Fruit fly (Drosophila melanogaster) Kc167 (cell line): ENCODE results near the gene CG5191.

Experiments used
- h ChIP-seq: fragments of >200 bp; optimal IDR thresholded peaks from 3 replicates; lab custom pipeline; 2018; ENCODE audit warnings: missing external identifiers
- insv ChIP-seq: fragments of >200 bp; optimal IDR thresholded peaks from 3 replicates; lab custom pipeline; 2018; ENCODE audit warnings: missing external identifiers
- psq ChIP-seq: fragments of >200 bp; optimal IDR thresholded peaks from 2 replicates; lab custom pipeline; 2017; ENCODE audit warnings: missing external identifiers

DNA sequence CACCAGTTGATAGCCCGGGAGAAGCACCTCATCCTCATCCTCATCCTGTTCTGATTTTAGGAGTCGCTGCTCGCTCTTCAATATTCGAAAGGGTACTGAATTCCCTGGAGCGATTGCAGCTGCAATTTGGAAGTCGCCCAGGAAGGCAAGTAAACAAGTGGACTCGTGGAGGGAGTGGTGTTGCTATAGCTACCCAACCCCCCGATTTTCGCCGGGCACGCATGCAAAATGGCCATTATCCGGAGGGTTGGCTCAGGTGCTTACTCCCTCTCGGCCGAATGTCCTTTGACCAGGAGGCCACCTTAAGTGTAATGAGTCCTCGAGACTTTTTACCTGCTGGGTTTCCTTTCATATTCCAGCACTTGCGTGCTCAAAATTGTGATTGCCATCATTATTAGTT, 56.1 kb downstream of the CG5191 start, which contains the start of gene CG15923:
- TF ChIP-seq h (lab: Kevin White, UChicago) (no peak), insv (lab: Kevin White, UChicago) (no peak), psq (no peak)
